Worm (Caenorhabditis elegans): ENCODE results near the gene scc-1.

DNA sequence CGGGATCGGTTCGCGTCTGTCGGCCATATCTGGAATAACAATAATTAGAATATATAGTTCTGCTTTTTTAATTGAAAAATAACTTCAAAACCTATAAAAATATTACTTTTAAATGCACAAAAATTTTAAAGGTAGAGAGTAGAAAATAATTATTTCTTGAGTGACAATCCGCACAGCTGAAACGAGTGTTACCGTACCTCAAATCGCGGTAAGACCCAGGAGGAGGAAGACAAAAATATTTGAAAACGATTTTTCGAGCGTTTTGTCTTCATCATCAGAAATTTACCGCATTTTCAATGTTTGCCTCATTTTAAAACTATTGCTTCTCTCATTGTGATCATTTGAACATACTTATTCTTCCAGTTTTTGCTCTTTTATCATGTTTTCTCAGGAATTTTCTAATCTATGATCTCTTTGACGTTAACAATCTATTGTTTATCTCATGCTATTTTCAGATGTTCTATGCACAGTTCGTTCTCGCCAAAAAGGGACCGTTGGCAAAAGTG lies at the start of gene scc-1, which contains the start of gene rpn-5:
- TF ChIP-seq him-1 (tag; optimal IDR thresholded peaks at IDR 0.05), result no peak
- no peak for TF ChIP-seq dao-5 (tag; optimal IDR thresholded peaks at IDR 0.05)
- peak; percentile 61 for TF ChIP-seq W03F9.2 (tag; optimal IDR thresholded peaks at IDR 0.05)
